Worm (Caenorhabditis elegans): ENCODE data around the gene snt-5.

DNA sequence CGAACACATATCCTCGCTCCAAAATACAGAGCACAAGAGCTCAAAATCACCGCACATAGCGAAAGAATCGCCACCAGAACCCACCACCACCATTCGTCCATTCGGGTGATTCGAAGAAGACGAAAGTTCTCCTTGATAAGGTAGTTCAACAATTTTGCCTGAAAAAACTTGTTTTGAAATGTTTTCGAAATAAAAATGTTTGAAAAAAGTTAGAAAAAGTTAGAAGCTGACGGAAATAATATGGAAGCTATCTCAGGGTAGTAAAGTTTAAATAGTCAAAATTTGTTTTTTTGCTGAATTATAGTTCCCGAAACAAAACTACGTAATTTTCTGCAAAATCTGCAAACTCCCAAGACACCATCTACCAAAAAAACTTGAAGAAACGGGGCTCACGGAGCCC is at the start of gene snt-5:
- TF ChIP-seq nhr-12 (tag; optimal IDR thresholded peaks at IDR 0.05) (no peak), elt-1 (tag; optimal IDR thresholded peaks at IDR 0.05; ENCODE audit: borderline replicate concordance, insufficient read depth) (no peak), ces-1 (GFP tag; optimal IDR thresholded peaks at IDR 0.05) (no peak), mep-1 (tag; optimal IDR thresholded peaks at IDR 0.05) (no peak), flh-1 (GFP tag; optimal IDR thresholded peaks at IDR 0.05) (no peak), blmp-1 (tag; optimal IDR thresholded peaks at IDR 0.05) (no peak), ham-2 (GFP tag; optimal IDR thresholded peaks at IDR 0.05) (no peak), unc-62 (GFP tag; optimal IDR thresholded peaks at IDR 0.05) (no peak), sem-2 (GFP tag; optimal IDR thresholded peaks at IDR 0.05) (no peak)

Data from whole organism, mixed stage, embryonic.